Fruit fly (Drosophila melanogaster): ENCODE measurements around the gene Pak3.

Pak3 gene

DNA sequence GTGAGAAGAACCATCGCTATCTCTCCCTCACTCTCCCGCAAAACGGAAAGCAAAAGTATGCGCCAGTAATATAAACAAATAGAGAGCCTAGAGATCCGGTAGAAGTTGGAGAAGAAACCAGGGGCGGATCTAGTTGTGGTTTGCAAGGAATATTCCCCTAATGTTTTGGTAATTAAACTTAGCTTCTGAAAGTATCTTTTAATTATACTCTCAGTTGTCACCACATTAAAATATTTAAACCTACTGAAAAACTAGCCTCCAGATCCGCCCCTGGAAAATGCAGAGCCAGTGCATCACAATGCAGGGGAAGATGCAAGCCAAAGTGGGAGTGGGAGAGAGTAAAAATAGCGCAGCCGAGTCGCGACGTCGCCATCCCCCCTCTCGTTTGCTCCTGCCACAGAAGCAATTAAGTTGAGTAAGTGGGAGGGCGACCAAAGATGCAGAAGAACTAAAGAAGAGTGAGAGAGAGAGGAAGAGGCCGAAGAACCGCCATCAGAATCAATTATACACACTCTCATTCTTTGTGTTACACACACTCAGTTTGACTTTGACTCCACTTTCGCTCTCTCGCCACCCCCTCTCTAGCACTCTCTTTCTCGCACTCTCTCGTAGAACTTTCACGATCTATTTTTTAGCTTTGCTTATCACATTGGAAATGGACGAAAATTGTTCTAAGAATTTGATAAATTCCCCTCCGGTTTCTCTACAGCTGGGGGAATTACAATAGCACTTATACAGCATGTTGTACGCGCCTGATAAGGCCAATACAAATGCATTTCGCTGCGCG is 4.2 kb downstream of the Pak3 start (continued):
- peak; percentile 20 to 40 for TF ChIP-seq insv (GFP tag; optimal IDR thresholded peaks at IDR 0.05)
- TF ChIP-seq Ada2b (GFP tag; IDR thresholded peaks at IDR 0.05) = peak; percentile 94
- TF ChIP-seq CG7928 (GFP tag; optimal IDR thresholded peaks at IDR 0.05) = peak; percentile 36
- TF ChIP-seq Dll (GFP tag; IDR thresholded peaks at IDR 0.05; ENCODE audit: partially characterized antibody) = 0 out of 4 replicates have a peak, but pooled peaks have one; percentile 24
- TF ChIP-seq CG3163 (GFP tag; optimal IDR thresholded peaks at IDR 0.05) = peak; percentile 64
- TF ChIP-seq pb (GFP tag; optimal IDR thresholded peaks at IDR 0.05) = peak; percentile 86
- peak; percentile 82 for TF ChIP-seq HmgD (GFP tag; optimal IDR thresholded peaks at IDR 0.05)
- peak; percentile 68 for TF ChIP-seq Bgb (GFP tag; IDR thresholded peaks at IDR 0.05; ENCODE audit: partially characterized antibody)
- TF ChIP-seq CG9876 (GFP tag; optimal IDR thresholded peaks at IDR 0.05) = peak; percentile 76
- peak; percentile 83 for TF ChIP-seq CG12236 (GFP tag; optimal IDR thresholded peaks at IDR 0.05)
- peak; percentile 71 for TF ChIP-seq YL-1 (GFP tag; optimal IDR thresholded peaks at IDR 0.05)
- no peak for TF ChIP-seq CG34376 (GFP tag; optimal IDR thresholded peaks at IDR 0.05)
- peak; percentile 82 for TF ChIP-seq eyg (GFP tag; optimal IDR thresholded peaks at IDR 0.05)
- peak; percentile 80 for TF ChIP-seq wdn (GFP tag; IDR thresholded peaks at IDR 0.05)
- TF ChIP-seq lola (GFP tag; optimal IDR thresholded peaks at IDR 0.05) = peak in 1 of 3 experiments; percentile 96
- TF ChIP-seq tll (GFP tag; optimal IDR thresholded peaks at IDR 0.05) = no peak
- peak; percentile 90 for TF ChIP-seq Aef1 (GFP tag; IDR thresholded peaks at IDR 0.05)
- TF ChIP-seq CG10431 (GFP tag; optimal IDR thresholded peaks at IDR 0.05) = peak; percentile 95
- peak; percentile 78 for TF ChIP-seq CG4854 (GFP tag; optimal IDR thresholded peaks at IDR 0.05)
- TF ChIP-seq br (optimal IDR thresholded peaks at IDR 0.05) = no peak
- peak; percentile 95 for TF ChIP-seq jumu (GFP tag; optimal IDR thresholded peaks at IDR 0.05)
- peak; percentile 89 for TF ChIP-seq TFAM (GFP tag; optimal IDR thresholded peaks at IDR 0.05)
- peak; percentile 96 for TF ChIP-seq dmrt11E (tag; optimal IDR thresholded peaks at IDR 0.05)
- peak; percentile 92 for TF ChIP-seq CG4730 (GFP tag; IDR thresholded peaks at IDR 0.05)
- peak; percentile 99 for TF ChIP-seq Drgx (GFP tag; IDR thresholded peaks at IDR 0.05)
- TF ChIP-seq Usf (GFP tag; optimal IDR thresholded peaks at IDR 0.05) = peak; percentile 92
- TF ChIP-seq CG10654 (GFP tag; optimal IDR thresholded peaks at IDR 0.05) = peak; percentile 93
- peak; percentile 89 for TF ChIP-seq CG15269 (tag; optimal IDR thresholded peaks at IDR 0.05)
- TF ChIP-seq HLHmδ (GFP tag; optimal IDR thresholded peaks at IDR 0.05) = no peak
- TF ChIP-seq CG31365 (tag; optimal IDR thresholded peaks at IDR 0.05) = peak; percentile 75
- TF ChIP-seq CG14965 (GFP tag; optimal IDR thresholded peaks at IDR 0.05; ENCODE audit: borderline replicate concordance) = peak; percentile 73
- no peak for TF ChIP-seq tio (GFP tag; optimal IDR thresholded peaks at IDR 0.05)
- TF ChIP-seq CG2120 (GFP tag; optimal IDR thresholded peaks at IDR 0.05) = peak; percentile 69
- TF ChIP-seq chif (GFP tag; optimal IDR thresholded peaks at IDR 0.05) = peak; percentile 93 to 96
- TF ChIP-seq eve (GFP tag; optimal IDR thresholded peaks at IDR 0.05) = no peak
- peak; percentile 92 for TF ChIP-seq CG8089 (GFP tag; optimal IDR thresholded peaks at IDR 0.05)
- peak; percentile 26 for TF ChIP-seq fd102C (GFP tag; optimal IDR thresholded peaks at IDR 0.05)
- TF ChIP-seq crc (GFP tag; optimal IDR thresholded peaks at IDR 0.05) = peak; percentile 84
- peak; percentile 96 for TF ChIP-seq CG2678 (tag; optimal IDR thresholded peaks at IDR 0.05)
- peak; percentile 66; the same call in 1 of the 2 replicates for TF ChIP-seq Lim3 (GFP tag; IDR thresholded peaks at IDR 0.05)
- peak; percentile 86 for TF ChIP-seq CG3065 (GFP tag; optimal IDR thresholded peaks at IDR 0.05)
- TF ChIP-seq CG13894 (tag; optimal IDR thresholded peaks at IDR 0.05) = peak; percentile 21
- peak; percentile 93 for TF ChIP-seq Xbp1 (GFP tag; optimal IDR thresholded peaks at IDR 0.05)
- TF ChIP-seq oc (tag; optimal IDR thresholded peaks at IDR 0.05) = peak; percentile 96
- TF ChIP-seq CTCF (GFP tag; optimal IDR thresholded peaks at IDR 0.05) = peak; percentile 48
- no peak for TF ChIP-seq BEAF-32 (GFP tag; optimal IDR thresholded peaks at IDR 0.05)
- TF ChIP-seq CG12391 (tag; optimal IDR thresholded peaks at IDR 0.05) = peak; percentile 92
- peak; percentile 96 for TF ChIP-seq dan (GFP tag; IDR thresholded peaks at IDR 0.05)
- peak; percentile 94 for TF ChIP-seq Optix (GFP tag; IDR thresholded peaks at IDR 0.05)
